Fruit fly (Drosophila melanogaster) whole organism, wandering third instar larva: Measurements from ENCODE around the gene CG8519.

Experiments used
- Abd-B ChIP-seq: fragments of >200 bp; optimal IDR thresholded peaks from 2 replicates; lab custom pipeline; 2017; ENCODE audit warnings: missing biosample characterization, missing genetic modification characterization
- CG32264 ChIP-seq: fragments of 200-800 bp; sonication (Bioruptor generic); optimal IDR thresholded peaks from 2 replicates; lab custom pipeline; 2016; ENCODE audit warnings: missing biosample characterization, missing genetic modification characterization
- CG9705 ChIP-seq: fragments of 200-800 bp; sonication (Bioruptor generic); optimal IDR thresholded peaks from 2 replicates; lab custom pipeline; 2018; ENCODE audit warnings: missing biosample characterization, mild to moderate bottlenecking, missing genetic modification characterization
- CrebA ChIP-seq: fragments of 200-800 bp; sonication (Bioruptor generic); optimal IDR thresholded peaks from 2 replicates; lab custom pipeline; 2016; ENCODE audit warnings: missing biosample characterization, mild to moderate bottlenecking, missing genetic modification characterization, borderline replicate concordance
- Dfd ChIP-seq: fragments of >200 bp; optimal IDR thresholded peaks from 2 replicates; lab custom pipeline; 2017; ENCODE audit warnings: missing biosample characterization, missing genetic modification characterization
- Dif ChIP-seq: fragments of 200-275, 200-300 bp; sonication (Bioruptor generic); optimal IDR thresholded peaks from 2 replicates; lab custom pipeline; 2018; ENCODE audit warnings: missing biosample characterization, missing genetic modification characterization; ENCODE audit not compliant: partially characterized antibody
- GATAd ChIP-seq: sonication (Bioruptor generic); optimal IDR thresholded peaks from 2 replicates; lab custom pipeline; 2016; ENCODE audit warnings: missing biosample characterization, missing genetic modification characterization
- HLH106 ChIP-seq: fragments of 200-800 bp; optimal IDR thresholded peaks from 3 replicates; lab custom pipeline; 2019; ENCODE audit warnings: missing biosample characterization, mild to moderate bottlenecking, missing genetic modification characterization, moderate library complexity
- Hnf4 ChIP-seq: fragments of 200-800 bp; sonication (Bioruptor generic); optimal IDR thresholded peaks from 2 replicates; lab custom pipeline; 2016; ENCODE audit warnings: missing biosample characterization, mild to moderate bottlenecking, missing genetic modification characterization
- Hr78 ChIP-seq: fragments of >200 bp; optimal IDR thresholded peaks from 2 replicates; lab custom pipeline; 2017; ENCODE audit warnings: missing biosample characterization, missing genetic modification characterization
- Hr83 ChIP-seq: fragments of 200-300 bp; sonication (Bioruptor generic); optimal IDR thresholded peaks from 2 replicates; lab custom pipeline; 2016; ENCODE audit warnings: missing biosample characterization, mild to moderate bottlenecking, missing genetic modification characterization, moderate library complexity; ENCODE audit not compliant: poor library complexity, severe bottlenecking
- Jra ChIP-seq: sonication (Bioruptor generic); optimal IDR thresholded peaks from 2 replicates; lab custom pipeline; 2016; ENCODE audit warnings: missing biosample characterization, missing genetic modification characterization
- Mio ChIP-seq: sonication (Bioruptor generic); optimal IDR thresholded peaks from 2 replicates; lab custom pipeline; 2016; ENCODE audit warnings: missing biosample characterization, missing genetic modification characterization
- Myc ChIP-seq: fragments of >200 bp; optimal IDR thresholded peaks from 2 replicates; lab custom pipeline; 2017
- N ChIP-seq: fragments of >200 bp; optimal IDR thresholded peaks from 2 replicates; lab custom pipeline; 2018; ENCODE audit warnings: missing biosample characterization, missing external identifiers, missing genetic modification characterization
- OdsH ChIP-seq: fragments of 200-800 bp; sonication (Bioruptor generic); optimal IDR thresholded peaks from 2 replicates; lab custom pipeline; 2016; ENCODE audit warnings: missing biosample characterization, mild to moderate bottlenecking, missing genetic modification characterization
- Rel ChIP-seq, 2 experiments: fragments of 200-800 bp; sonication (Bioruptor generic) in 1 of 2; optimal IDR thresholded peaks; 2 replicates in 1 of 2; 3 replicates in 1 of 2; lab custom pipeline; 2016 to 2019; ENCODE audit warnings: mild to moderate bottlenecking in 2 of 2, missing biosample characterization in 2 of 2, missing genetic modification characterization in 2 of 2, moderate library complexity in 1 of 2
- Sp1 ChIP-seq: fragments of 200-800 bp; sonication (Bioruptor generic); optimal IDR thresholded peaks from 3 replicates; lab custom pipeline; 2019; ENCODE audit warnings: missing biosample characterization, mild to moderate bottlenecking, missing genetic modification characterization, moderate library complexity
- Vsx2 ChIP-seq: fragments of 200-300, 225-300 bp; sonication (Bioruptor generic); optimal IDR thresholded peaks from 2 replicates; lab custom pipeline; 2018; ENCODE audit warnings: missing biosample characterization, missing genetic modification characterization; ENCODE audit not compliant: partially characterized antibody
- br ChIP-seq: fragments of 200-800 bp; sonication (Bioruptor generic); optimal IDR thresholded peaks from 2 replicates; lab custom pipeline; 2016; ENCODE audit warnings: missing biosample characterization, missing genetic modification characterization
- brk ChIP-seq: fragments of 200-800 bp; sonication (Bioruptor generic); optimal IDR thresholded peaks from 2 replicates; lab custom pipeline; 2016; ENCODE audit warnings: missing biosample characterization, mild to moderate bottlenecking, missing genetic modification characterization
- dl ChIP-seq, 2 experiments: fragments of 175-275, 200-275 bp in 1 of 2; fragments of 200-275 bp in 1 of 2; sonication (Bioruptor generic); optimal IDR thresholded peaks; lab custom pipeline; 2018; ENCODE audit warnings: mild to moderate bottlenecking in 2 of 2, missing biosample characterization in 2 of 2, missing genetic modification characterization in 2 of 2, moderate library complexity in 2 of 2; ENCODE audit not compliant: partially characterized antibody in 2 of 2, insufficient read depth in 1 of 2
- dmrt93B ChIP-seq: fragments of 200-800 bp; sonication (Bioruptor generic); optimal IDR thresholded peaks from 2 replicates; lab custom pipeline; 2018; ENCODE audit warnings: missing biosample characterization, mild to moderate bottlenecking, missing genetic modification characterization
- dsf ChIP-seq: sonication (Bioruptor generic); optimal IDR thresholded peaks from 2 replicates; lab custom pipeline; 2016; ENCODE audit warnings: missing biosample characterization, missing genetic modification characterization, borderline replicate concordance
- ey ChIP-seq: fragments of 200-800 bp; sonication (Bioruptor generic); optimal IDR thresholded peaks from 2 replicates; lab custom pipeline; 2016; ENCODE audit warnings: missing biosample characterization, missing genetic modification characterization
- foxo ChIP-seq, 2 experiments: fragments of 200-800 bp; sonication (Bioruptor generic); optimal IDR thresholded peaks; 2 replicates in 1 of 2; 3 replicates in 1 of 2; lab custom pipeline; 2016 to 2017; ENCODE audit warnings: missing biosample characterization in 2 of 2, missing genetic modification characterization in 2 of 2
- fru ChIP-seq: fragments of 200-800 bp; sonication (Bioruptor generic); optimal IDR thresholded peaks from 3 replicates; lab custom pipeline; 2016; ENCODE audit warnings: missing biosample characterization, mild to moderate bottlenecking, missing genetic modification characterization
- h ChIP-seq: fragments of 200-800 bp; sonication (Bioruptor generic); optimal IDR thresholded peaks from 3 replicates; lab custom pipeline; 2016; ENCODE audit warnings: missing biosample characterization, mild to moderate bottlenecking, missing genetic modification characterization
- jim ChIP-seq: fragments of 175-275, 200-325 bp; sonication (Bioruptor generic); optimal IDR thresholded peaks from 2 replicates; lab custom pipeline; 2016; ENCODE audit warnings: missing biosample characterization, mild to moderate bottlenecking, missing genetic modification characterization
- lola ChIP-seq: fragments of >200 bp; optimal IDR thresholded peaks from 2 replicates; lab custom pipeline; 2017; ENCODE audit warnings: missing biosample characterization, missing genetic modification characterization
- pan ChIP-seq: fragments of >200 bp; optimal IDR thresholded peaks from 2 replicates; lab custom pipeline; 2017
- psq ChIP-seq: fragments of 200-800 bp; sonication (Bioruptor generic); optimal IDR thresholded peaks from 3 replicates; lab custom pipeline; 2017; ENCODE audit warnings: missing biosample characterization, mild to moderate bottlenecking, missing genetic modification characterization, moderate library complexity
- rgr ChIP-seq: fragments of 200-800 bp; sonication (Bioruptor generic); optimal IDR thresholded peaks from 3 replicates; lab custom pipeline; 2016; ENCODE audit warnings: missing biosample characterization, mild to moderate bottlenecking, missing genetic modification characterization
- sage ChIP-seq: fragments of 200-800 bp; sonication (Bioruptor generic); optimal IDR thresholded peaks from 2 replicates; lab custom pipeline; 2016; ENCODE audit warnings: missing biosample characterization, mild to moderate bottlenecking, missing genetic modification characterization
- sv ChIP-seq: fragments of 200-800 bp; sonication (Bioruptor generic); optimal IDR thresholded peaks from 3 replicates; lab custom pipeline; 2016; ENCODE audit warnings: missing biosample characterization, missing genetic modification characterization
- tai ChIP-seq: sonication (Bioruptor generic); optimal IDR thresholded peaks from 2 replicates; lab custom pipeline; 2016; ENCODE audit warnings: missing biosample characterization, missing genetic modification characterization
- usp ChIP-seq: fragments of >200 bp; optimal IDR thresholded peaks from 2 replicates; lab custom pipeline; 2017; ENCODE audit warnings: missing biosample characterization, missing genetic modification characterization
- woc ChIP-seq: sonication (Bioruptor generic); optimal IDR thresholded peaks from 2 replicates; lab custom pipeline; 2016; ENCODE audit warnings: missing biosample characterization, mild to moderate bottlenecking, missing genetic modification characterization

Gene CG8519

DNA sequence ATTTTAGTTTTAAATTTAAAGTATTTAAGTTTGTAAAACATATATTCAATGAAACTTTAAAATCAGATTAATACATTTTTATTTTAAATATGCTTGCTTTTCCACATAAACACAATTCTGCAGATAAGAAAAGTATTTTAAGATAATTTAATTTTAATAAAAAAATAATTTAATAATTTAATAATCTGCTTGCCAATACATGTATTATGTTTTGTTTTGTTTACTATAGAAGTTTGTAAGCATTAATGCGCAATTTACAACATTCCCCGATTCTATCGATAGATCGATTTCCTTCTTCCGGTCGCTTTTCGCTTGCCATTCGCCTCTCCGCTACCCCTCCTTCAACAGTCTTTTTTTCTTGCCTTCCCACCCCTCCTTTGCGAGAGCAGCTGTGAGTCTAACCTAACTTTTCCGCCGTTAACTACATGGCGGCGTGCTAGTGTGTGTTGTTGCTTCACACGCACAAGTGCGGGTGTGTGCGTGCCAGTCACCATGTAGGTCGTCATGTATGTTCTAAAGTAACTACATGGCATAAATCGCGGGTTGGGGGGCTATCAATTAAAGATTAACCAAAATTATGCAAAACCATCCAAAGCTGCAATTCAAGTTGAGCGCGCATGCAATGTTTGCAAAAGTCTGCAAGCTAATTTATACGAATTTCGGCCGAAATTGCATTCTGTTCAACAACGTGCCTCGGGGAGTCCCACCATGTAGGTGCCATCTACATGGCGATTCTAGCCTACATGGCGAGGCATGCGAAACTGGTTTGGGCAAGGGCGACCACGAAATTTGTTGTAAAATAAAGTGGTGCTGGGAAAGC lies 38.9 kb downstream of the CG8519 start:
- TF ChIP-seq ey (no peak), Vsx2 (no peak), CG9705 (GFP tag; lab: Kevin White, UChicago) (peak; percentile 26), OdsH (GFP tag; lab: Kevin White, UChicago) (no peak), dl (GFP tag; optimal IDR thresholded peaks at IDR 0.05; lab: Kevin White, UChicago; ENCODE audit: insufficient read depth in 1 of 2, partially characterized antibody in 2 of 2) (no peak), rgr (GFP tag; lab: Kevin White, UChicago) (peak; percentile 44), CrebA (GFP tag; lab: Kevin White, UChicago) (no peak), lola (peak; percentile 17), dmrt93B (GFP tag; lab: Kevin White, UChicago) (peak; percentile 5), GATAd (GFP tag; lab: Kevin White, UChicago) (no peak), br (no peak), N (peak; percentile 53), sv (GFP tag; lab: Kevin White, UChicago) (no peak), woc (peak; percentile 47), brk (no peak), Hnf4 (GFP tag; lab: Kevin White, UChicago) (peak; percentile 4), Sp1 (GFP tag; lab: Kevin White, UChicago) (peak; percentile 33), CG32264 (no peak), Hr78 (no peak), usp (GFP tag; lab: Kevin White, UChicago) (no peak), Mio (no peak), Myc (lab: Kevin White, UChicago) (no peak), psq (GFP tag; lab: Kevin White, UChicago) (peak; percentile 99), fru (GFP tag; lab: Kevin White, UChicago) (no peak), jim (GFP tag; lab: Kevin White, UChicago) (peak; percentile 93), Dfd (no peak), tai (GFP tag; lab: Kevin White, UChicago) (no peak), Rel (GFP tag; optimal IDR thresholded peaks at IDR 0.05; lab: Kevin White, UChicago) (no peak), Rel (tag; optimal IDR thresholded peaks at IDR 0.05; lab: Kevin White, UChicago) (peak; percentile 97), Hr83 (GFP tag; lab: Kevin White, UChicago) (peak; percentile 92), h (GFP tag; lab: Kevin White, UChicago) (peak; percentile 46), Abd-B (GFP tag; lab: Kevin White, UChicago) (no peak), Dif (GFP tag; lab: Kevin White, UChicago) (peak; percentile 3), HLH106 (peak; percentile 35), Jra (GFP tag; lab: Kevin White, UChicago) (no peak), dsf (GFP tag; lab: Kevin White, UChicago) (no peak), foxo (GFP tag; optimal IDR thresholded peaks at IDR 0.05; lab: Kevin White, UChicago) (no peak), pan (lab: Kevin White, UChicago) (no peak), sage (GFP tag; lab: Kevin White, UChicago) (no peak)

DNA sequence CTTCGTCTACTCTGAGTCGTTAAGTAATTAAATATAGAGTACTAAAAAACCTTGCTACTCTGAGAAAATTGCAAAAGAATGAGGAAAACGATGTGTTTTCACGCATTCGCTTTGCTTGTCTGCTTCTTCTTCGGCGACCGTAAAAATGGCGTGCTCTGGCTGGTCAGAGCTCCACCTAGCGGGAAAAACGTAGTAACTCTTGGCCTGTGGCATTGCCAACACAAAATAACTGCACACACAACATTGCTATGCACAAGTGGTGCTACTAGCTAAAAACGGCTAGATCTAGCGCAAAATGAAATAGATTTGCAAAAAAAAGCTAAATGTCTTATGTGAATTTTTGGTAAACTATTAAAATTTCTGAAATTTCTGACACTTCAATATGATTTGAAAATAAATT lies 42.5 kb downstream of the CG8519 start:
- TF ChIP-seq Abd-B (GFP tag; lab: Kevin White, UChicago): no peak
- peak; percentile 85 for TF ChIP-seq psq (GFP tag; lab: Kevin White, UChicago)
- no peak for TF ChIP-seq dsf (GFP tag; lab: Kevin White, UChicago)
- TF ChIP-seq Sp1 (GFP tag; lab: Kevin White, UChicago): peak; percentile 46
- no peak for TF ChIP-seq Rel (GFP tag; optimal IDR thresholded peaks at IDR 0.05; lab: Kevin White, UChicago)
- TF ChIP-seq Rel (tag; optimal IDR thresholded peaks at IDR 0.05; lab: Kevin White, UChicago): peak; percentile 30
- no peak for TF ChIP-seq Dif (GFP tag; lab: Kevin White, UChicago)
- peak; percentile 53 for TF ChIP-seq Hnf4 (GFP tag; lab: Kevin White, UChicago)
- peak; percentile 90 for TF ChIP-seq Myc (lab: Kevin White, UChicago)
- TF ChIP-seq HLH106: peak; percentile 53
- peak; percentile 41 for TF ChIP-seq OdsH (GFP tag; lab: Kevin White, UChicago)
- peak; percentile 16 for TF ChIP-seq br
- TF ChIP-seq brk: no peak
- no peak for TF ChIP-seq sv (GFP tag; lab: Kevin White, UChicago)
- TF ChIP-seq usp (GFP tag; lab: Kevin White, UChicago): no peak
- no peak for TF ChIP-seq jim (GFP tag; lab: Kevin White, UChicago)
- no peak for TF ChIP-seq tai (GFP tag; lab: Kevin White, UChicago)
- peak; percentile 51 for TF ChIP-seq fru (GFP tag; lab: Kevin White, UChicago)
- TF ChIP-seq foxo (GFP tag; optimal IDR thresholded peaks at IDR 0.05; lab: Kevin White, UChicago): peak in 1 of 2 experiments; percentile 67
- peak; percentile 3 for TF ChIP-seq Jra (GFP tag; lab: Kevin White, UChicago)
- peak; percentile 38 for TF ChIP-seq ey
- peak; percentile 59 for TF ChIP-seq rgr (GFP tag; lab: Kevin White, UChicago)
- TF ChIP-seq h (GFP tag; lab: Kevin White, UChicago): peak; percentile 49
- peak; percentile 10 for TF ChIP-seq CG9705 (GFP tag; lab: Kevin White, UChicago)
- TF ChIP-seq Hr83 (GFP tag; lab: Kevin White, UChicago): peak; percentile 51
- TF ChIP-seq woc: peak; percentile 77
- TF ChIP-seq sage (GFP tag; lab: Kevin White, UChicago): no peak
- no peak for TF ChIP-seq CG32264
- TF ChIP-seq dmrt93B (GFP tag; lab: Kevin White, UChicago): peak; percentile 0
